Worm (Caenorhabditis elegans) whole organism, midembryonic: ENCODE measurements around the gene F09E5.3.

Experiments used
- T22C8.4 ChIP-seq: fragments of 200-800 bp; sonication (Bioruptor generic); IDR thresholded peaks from 2 replicates; pipeline ENCODE4 v1.3.6; 2022; ENCODE audit warnings: missing genetic modification characterization, missing compliant biosample characterization
- ref-1 ChIP-seq: fragments of 200-800 bp; sonication (Bioruptor generic); conservative IDR thresholded peaks from 2 replicates; pipeline ENCODE4 v1.3.6; 2022; ENCODE audit warnings: missing genetic modification reagents, missing genetic modification characterization, missing compliant biosample characterization
- tab-1 ChIP-seq: fragments of 200-800 bp; sonication (Bioruptor generic); IDR thresholded peaks from 2 replicates; pipeline ENCODE4 v1.3.6; 2022; ENCODE audit warnings: missing genetic modification characterization, missing compliant biosample characterization

- TF ChIP-seq tab-1 (no peak), ref-1 (GFP tag; lab: Robert Waterston, UW) (no peak), T22C8.4 (no peak)
Observed at ce11 chrII:5355384-5355783, 18.4 kb upstream of the F09E5.3 start, which contains the start of gene srg-69.
